Worm (Caenorhabditis elegans) whole organism, L1 larva: ENCODE measurements around the gene F55A11.6.
A peak's percentile ranks its signal among the peaks of the same experiment; 100 is the strongest.

ENCODE experiments used
- F16B12.6 ChIP-seq: fragments of 150-350 bp; optimal IDR thresholded peaks from 2 replicates; lab custom pipeline; 2014; ENCODE audit warnings: missing biosample characterization, missing genetic modification characterization
- Y116A8C.19 ChIP-seq: sonication (generic microtip); optimal IDR thresholded peaks from 2 replicates; lab custom pipeline; 2016; ENCODE audit warnings: missing compliant biosample characterization, missing genetic modification characterization, borderline replicate concordance
- aly-2 ChIP-seq: fragments of 150-350 bp; optimal IDR thresholded peaks from 2 replicates; lab custom pipeline; 2014; ENCODE audit warnings: missing biosample characterization, missing genetic modification characterization
- blmp-1 ChIP-seq: fragments of 150-350 bp; optimal IDR thresholded peaks from 2 replicates; lab custom pipeline; 2014; ENCODE audit warnings: missing biosample characterization, missing genetic modification characterization
- ceh-63 ChIP-seq: fragments of 200-800 bp; sonication (Bioruptor generic); optimal IDR thresholded peaks from 2 replicates; lab custom pipeline; 2018; ENCODE audit warnings: mild to moderate bottlenecking, missing genetic modification characterization, missing compliant biosample characterization
- ceh-8 ChIP-seq: fragments of 200-800 bp; sonication (Bioruptor generic); optimal IDR thresholded peaks from 2 replicates; lab custom pipeline; 2018; ENCODE audit warnings: mild to moderate bottlenecking, missing genetic modification characterization, moderate library complexity, missing compliant biosample characterization
- ceh-82 ChIP-seq, 3 experiments: fragments of 150-350 bp in 1 of 3; sonication (generic microtip) in 2 of 3; optimal IDR thresholded peaks; 2 replicates each; lab custom pipeline; 2014 to 2017; ENCODE audit warnings: missing biosample characterization in 3 of 3, missing genetic modification characterization in 3 of 3
- ceh-90 ChIP-seq: sonication (generic microtip); optimal IDR thresholded peaks from 2 replicates; lab custom pipeline; 2016; ENCODE audit warnings: missing genetic modification characterization, missing compliant biosample characterization
- dsc-1 ChIP-seq: sonication (generic microtip); optimal IDR thresholded peaks from 2 replicates; lab custom pipeline; 2016; ENCODE audit warnings: mild to moderate bottlenecking, missing genetic modification characterization, missing compliant biosample characterization
- efl-1 ChIP-seq, 4 experiments: fragments of 150-350 bp; optimal IDR thresholded peaks in 3 of 4; peaks in 1 of 4; 1 replicate in 1 of 4; 2 replicates in 3 of 4; lab custom pipeline; 2014; ENCODE audit warnings: missing biosample characterization in 2 of 4, missing genetic modification characterization in 2 of 4, missing genetic modification reagents in 2 of 4
- ets-5 ChIP-seq: fragments of 200-800 bp; sonication (Bioruptor generic); IDR thresholded peaks from 2 replicates; pipeline ENCODE4 v1.3.6; 2022; ENCODE audit warnings: missing genetic modification characterization, missing compliant biosample characterization
- fkh-4 ChIP-seq: sonication (generic microtip); optimal IDR thresholded peaks from 2 replicates; lab custom pipeline; 2016; ENCODE audit warnings: missing compliant biosample characterization, missing genetic modification characterization, borderline replicate concordance
- fos-1 ChIP-seq: fragments of 150-350 bp; optimal IDR thresholded peaks from 2 replicates; lab custom pipeline; 2014; ENCODE audit warnings: missing biosample characterization, missing genetic modification characterization
- grh-1 ChIP-seq: fragments of 200-800 bp; sonication (Bioruptor generic); IDR thresholded peaks from 2 replicates; pipeline ENCODE4 v1.3.6; 2022; ENCODE audit warnings: missing genetic modification reagents, missing genetic modification characterization, missing compliant biosample characterization
- hlh-4 ChIP-seq: sonication (generic microtip); optimal IDR thresholded peaks from 2 replicates; lab custom pipeline; 2016; ENCODE audit warnings: mild to moderate bottlenecking, missing genetic modification characterization, missing compliant biosample characterization
- hpl-2 ChIP-seq: fragments of 150-350 bp; optimal IDR thresholded peaks from 2 replicates; lab custom pipeline; 2014; ENCODE audit warnings: missing biosample characterization, missing genetic modification reagents, missing genetic modification characterization
- isw-1 ChIP-seq: fragments of 200-800 bp; sonication (Bioruptor generic); IDR thresholded peaks from 2 replicates; pipeline ENCODE4 v1.3.6; 2022; ENCODE audit warnings: missing genetic modification characterization, missing compliant biosample characterization
- jun-1 ChIP-seq: fragments of 150-350 bp; optimal IDR thresholded peaks from 2 replicates; lab custom pipeline; 2014; ENCODE audit warnings: missing biosample characterization, missing genetic modification reagents, missing genetic modification characterization
- lin-14 ChIP-seq: fragments of 200-800 bp; sonication (Bioruptor generic); optimal IDR thresholded peaks from 2 replicates; lab custom pipeline; 2018; ENCODE audit warnings: mild to moderate bottlenecking, missing genetic modification characterization, moderate library complexity, missing compliant biosample characterization
- lin-15B ChIP-seq: fragments of 150-350 bp; sonication (generic microtip); optimal IDR thresholded peaks from 3 replicates; lab custom pipeline; 2014; ENCODE audit warnings: missing biosample characterization, missing genetic modification characterization
- lin-35 ChIP-seq, 2 experiments: fragments of 150-350 bp; optimal IDR thresholded peaks; 2 replicates each; lab custom pipeline; 2014; ENCODE audit warnings: missing biosample characterization in 2 of 2, missing genetic modification characterization in 2 of 2, missing genetic modification reagents in 2 of 2
- lin-39 ChIP-seq: fragments of 150-350 bp; optimal IDR thresholded peaks from 2 replicates; lab custom pipeline; 2014; ENCODE audit warnings: missing biosample characterization, missing genetic modification reagents, missing genetic modification characterization
- lir-3 ChIP-seq: sonication (generic microtip); optimal IDR thresholded peaks from 2 replicates; lab custom pipeline; 2016; ENCODE audit warnings: mild to moderate bottlenecking, missing genetic modification characterization, moderate library complexity, missing compliant biosample characterization; ENCODE audit not compliant: poor library complexity
- lsy-2 ChIP-seq, 2 experiments: fragments of 150-350 bp; optimal IDR thresholded peaks; 2 replicates each; lab custom pipeline; 2014; ENCODE audit warnings: missing biosample characterization in 2 of 2, missing genetic modification characterization in 2 of 2
- mab-9 ChIP-seq: fragments of 200-800 bp; sonication (Bioruptor generic); IDR thresholded peaks from 2 replicates; pipeline ENCODE4 v1.3.6; 2022; ENCODE audit warnings: missing genetic modification reagents, missing genetic modification characterization, missing compliant biosample characterization
- nhr-12 ChIP-seq: sonication (generic microtip); optimal IDR thresholded peaks from 2 replicates; lab custom pipeline; 2017; ENCODE audit warnings: missing biosample characterization, missing genetic modification characterization
- nhr-19 ChIP-seq: fragments of 200-800 bp; sonication (Bioruptor generic); conservative IDR thresholded peaks from 2 replicates; pipeline ENCODE4 v1.3.6; 2022; ENCODE audit warnings: missing genetic modification characterization, missing compliant biosample characterization
- nhr-28 ChIP-seq: fragments of 150-350 bp; optimal IDR thresholded peaks from 2 replicates; lab custom pipeline; 2014; ENCODE audit warnings: missing biosample characterization, missing genetic modification characterization
- nhr-76 ChIP-seq: sonication (generic microtip); optimal IDR thresholded peaks from 2 replicates; lab custom pipeline; 2017; ENCODE audit warnings: missing biosample characterization, missing genetic modification characterization
- nhr-77 ChIP-seq: fragments of 150-350 bp; optimal IDR thresholded peaks from 2 replicates; lab custom pipeline; 2014; ENCODE audit warnings: missing biosample characterization, missing genetic modification characterization
- nhr-84 ChIP-seq: sonication (generic microtip); optimal IDR thresholded peaks from 2 replicates; lab custom pipeline; 2017; ENCODE audit warnings: missing biosample characterization, missing genetic modification characterization
- nhr-85 ChIP-seq: sonication (generic microtip); peaks from one replicate; lab custom pipeline; 2016; ENCODE audit warnings: missing genetic modification characterization, inconsistent platforms, missing compliant biosample characterization
- nhr-90 ChIP-seq: sonication (generic microtip); optimal IDR thresholded peaks from 2 replicates; lab custom pipeline; 2016; ENCODE audit warnings: mild to moderate bottlenecking, missing genetic modification characterization, missing compliant biosample characterization; ENCODE audit not compliant: poor library complexity
- pqm-1 ChIP-seq: sonication (generic microtip); optimal IDR thresholded peaks from 3 replicates; lab custom pipeline; 2017; ENCODE audit warnings: missing biosample characterization, missing genetic modification characterization
- rnt-1 ChIP-seq: sonication (generic microtip); optimal IDR thresholded peaks from 2 replicates; lab custom pipeline; 2016; ENCODE audit warnings: mild to moderate bottlenecking, missing genetic modification characterization, moderate library complexity, missing compliant biosample characterization
- snpc-4 ChIP-seq: fragments of 150-350 bp; optimal IDR thresholded peaks from 2 replicates; lab custom pipeline; 2014; ENCODE audit warnings: missing biosample characterization, missing genetic modification characterization
- sptf-1 ChIP-seq: fragments of 150-350 bp; optimal IDR thresholded peaks from 2 replicates; lab custom pipeline; 2014; ENCODE audit warnings: missing biosample characterization, missing genetic modification characterization
- sup-37 ChIP-seq: fragments of 200-800 bp; sonication (Bioruptor generic); optimal IDR thresholded peaks from 2 replicates; lab custom pipeline; 2018; ENCODE audit warnings: mild to moderate bottlenecking, missing genetic modification characterization, missing compliant biosample characterization
- unc-130 ChIP-seq: fragments of 150-350 bp; optimal IDR thresholded peaks from 2 replicates; lab custom pipeline; 2017; ENCODE audit warnings: missing biosample characterization, missing genetic modification characterization, inconsistent platforms
- unc-30 ChIP-seq: sonication (generic microtip); optimal IDR thresholded peaks from 2 replicates; lab custom pipeline; 2017; ENCODE audit warnings: missing biosample characterization, missing genetic modification characterization
- unc-62 ChIP-seq: fragments of 150-350 bp; optimal IDR thresholded peaks from 2 replicates; lab custom pipeline; 2014; ENCODE audit warnings: missing biosample characterization, missing genetic modification reagents, missing genetic modification characterization
- unc-98 ChIP-seq: fragments of 200-800 bp; sonication (Bioruptor generic); IDR thresholded peaks from 2 replicates; pipeline ENCODE4 v1.3.6; 2022; ENCODE audit warnings: missing genetic modification characterization, missing compliant biosample characterization
- vab-15 ChIP-seq: sonication (generic microtip); optimal IDR thresholded peaks from 2 replicates; lab custom pipeline; 2017; ENCODE audit warnings: missing genotype, mild to moderate bottlenecking, missing genetic modification characterization, missing compliant biosample characterization
- xbp-1 ChIP-seq: sonication (generic microtip); optimal IDR thresholded peaks from 2 replicates; lab custom pipeline; 2016; ENCODE audit warnings: missing genetic modification characterization, missing compliant biosample characterization
- zip-4 ChIP-seq: fragments of 200-800 bp; sonication (Bioruptor generic); optimal IDR thresholded peaks from 2 replicates; lab custom pipeline; 2018; ENCODE audit warnings: mild to moderate bottlenecking, missing genetic modification characterization, moderate library complexity, missing compliant biosample characterization
- ztf-11 ChIP-seq, 2 experiments: sonication (generic microtip); optimal IDR thresholded peaks; 2 replicates each; lab custom pipeline; 2016 to 2017; ENCODE audit warnings: missing genetic modification characterization in 2 of 2, missing biosample characterization in 1 of 2, missing compliant biosample characterization in 1 of 2

The F55A11.6 gene

ce11 chrV:11770053-11770517, 6.6 kb upstream of the F55A11.6 start, which contains the start of gene F55A11.4 (continued):
- TF ChIP-seq unc-130 (tag; lab: Kevin White, UChicago) (no peak), sptf-1 (tag; lab: Kevin White, UChicago) (no peak), nhr-84 (no peak), ceh-8 (GFP tag; lab: Kevin White, UChicago) (no peak), Y116A8C.19 (tag; lab: Kevin White, UChicago) (no peak), lin-15B (tag; lab: Kevin White, UChicago) (no peak), lsy-2 (tag; optimal IDR thresholded peaks at IDR 0.05; lab: Kevin White, UChicago) (peak in 1 of 2 experiments; percentile 29), unc-30 (no peak), nhr-90 (tag; lab: Kevin White, UChicago) (no peak), ceh-63 (GFP tag; lab: Kevin White, UChicago) (no peak), efl-1 (optimal IDR thresholded peaks at IDR 0.05; lab: Kevin White, UChicago) (peak in 1 of 2 experiments; percentile 42), efl-1 (GFP tag; optimal IDR thresholded peaks at IDR 0.05 in 1 of 2; lab: Kevin White, UChicago) (peak; percentile 50 to 92), snpc-4 (tag; lab: Kevin White, UChicago) (no peak), nhr-28 (tag; lab: Kevin White, UChicago) (no peak), ceh-90 (tag; lab: Kevin White, UChicago) (no peak), ceh-82 (tag; optimal IDR thresholded peaks at IDR 0.05; lab: Kevin White, UChicago) (no peak), mab-9 (GFP tag; lab: Robert Waterston, UW) (no peak), nhr-77 (tag; lab: Kevin White, UChicago) (no peak), nhr-76 (no peak), ztf-11 (tag; optimal IDR thresholded peaks at IDR 0.05; lab: Kevin White, UChicago) (no peak), blmp-1 (tag; lab: Kevin White, UChicago) (peak; percentile 35), unc-62 (no peak), fos-1 (no peak), pqm-1 (tag; lab: Kevin White, UChicago) (no peak), zip-4 (GFP tag; lab: Kevin White, UChicago) (no peak), jun-1 (tag; lab: Kevin White, UChicago) (no peak)

- no peak for TF ChIP-seq zip-4 (GFP tag; lab: Kevin White, UChicago)
- no peak for TF ChIP-seq ztf-11 (tag; optimal IDR thresholded peaks at IDR 0.05; lab: Kevin White, UChicago)
- no peak for TF ChIP-seq nhr-12
- no peak for TF ChIP-seq aly-2
- TF ChIP-seq xbp-1, result peak; percentile 12
- no peak for TF ChIP-seq sptf-1 (tag; lab: Kevin White, UChicago)
- no peak for TF ChIP-seq F16B12.6 (tag; lab: Kevin White, UChicago)
- TF ChIP-seq vab-15 (tag; lab: Kevin White, UChicago), result no peak
- TF ChIP-seq blmp-1 (tag; lab: Kevin White, UChicago), result peak; percentile 42
These were observed 3.2 kb upstream of the F55A11.6 start, which contains the start of gene bus-18 for ce11 chrV:11773420-11773819. Gene bus-18 (plus strand): TSS chrV:11773720.

- no peak for TF ChIP-seq ceh-63 (GFP tag; lab: Kevin White, UChicago)
- peak; percentile 45 for TF ChIP-seq lin-14
- no peak for TF ChIP-seq hlh-4 (tag; lab: Kevin White, UChicago)
- TF ChIP-seq rnt-1 (tag; lab: Kevin White, UChicago), result no peak
- TF ChIP-seq unc-130 (tag; lab: Kevin White, UChicago), result no peak
- no peak for TF ChIP-seq snpc-4 (tag; lab: Kevin White, UChicago)
- no peak for TF ChIP-seq nhr-12
- TF ChIP-seq sptf-1 (tag; lab: Kevin White, UChicago), result no peak
- no peak for TF ChIP-seq fos-1
- no peak for TF ChIP-seq isw-1
- TF ChIP-seq lir-3 (tag; lab: Kevin White, UChicago), result no peak
- TF ChIP-seq unc-62, result no peak
- no peak for TF ChIP-seq efl-1 (optimal IDR thresholded peaks at IDR 0.05; lab: Kevin White, UChicago)
- TF ChIP-seq efl-1 (GFP tag; optimal IDR thresholded peaks at IDR 0.05 in 1 of 2; lab: Kevin White, UChicago), result no peak
- no peak for TF ChIP-seq dsc-1 (tag; lab: Kevin White, UChicago)
- no peak for TF ChIP-seq ztf-11 (tag; optimal IDR thresholded peaks at IDR 0.05; lab: Kevin White, UChicago)
- no peak for TF ChIP-seq fkh-4 (tag; lab: Kevin White, UChicago)
- no peak for TF ChIP-seq lin-39
- no peak for TF ChIP-seq xbp-1
- TF ChIP-seq ceh-82 (tag; optimal IDR thresholded peaks at IDR 0.05; lab: Kevin White, UChicago), result no peak
- no peak for TF ChIP-seq unc-98 (GFP tag; lab: Robert Waterston, UW)
- TF ChIP-seq ets-5, result no peak
- no peak for TF ChIP-seq F16B12.6 (tag; lab: Kevin White, UChicago)
- TF ChIP-seq jun-1 (tag; lab: Kevin White, UChicago), result no peak
- TF ChIP-seq ceh-8 (GFP tag; lab: Kevin White, UChicago), result no peak
- no peak for TF ChIP-seq grh-1 (GFP tag; lab: Robert Waterston, UW)
- TF ChIP-seq pqm-1 (tag; lab: Kevin White, UChicago), result no peak
- no peak for TF ChIP-seq aly-2
- no peak for TF ChIP-seq hpl-2 (GFP tag; lab: Kevin White, UChicago)
- TF ChIP-seq nhr-19 (GFP tag; lab: Robert Waterston, UW), result no peak
- TF ChIP-seq lin-35 (GFP tag; optimal IDR thresholded peaks at IDR 0.05; lab: Kevin White, UChicago), result no peak
- peak; percentile 68 for TF ChIP-seq nhr-85 (tag; lab: Kevin White, UChicago)
- no peak for TF ChIP-seq sup-37
These were observed 2.7 kb upstream of the F55A11.6 start for ce11 chrV:11773934-11774333.
